Worm (Caenorhabditis elegans) whole organism, L2 larva: Measurements from ENCODE around the gene Y59A8B.25.

Source experiments
- ama-1 ChIP-seq: fragments of 150-350 bp; optimal IDR thresholded peaks from 2 replicates; lab custom pipeline; 2018; ENCODE audit warnings: inconsistent platforms
- blmp-1 ChIP-seq: sonication (generic microtip); optimal IDR thresholded peaks from 2 replicates; lab custom pipeline; 2017; ENCODE audit warnings: missing genetic modification characterization, mild to moderate bottlenecking, missing compliant biosample characterization, antibody characterized with exemption, moderate library complexity; ENCODE audit not compliant: insufficient read depth
- ceh-16 ChIP-seq: fragments of 150-350 bp; optimal IDR thresholded peaks from 2 replicates; lab custom pipeline; 2014; ENCODE audit warnings: missing biosample characterization, missing genetic modification characterization
- elt-3 ChIP-seq: sonication (generic microtip); optimal IDR thresholded peaks from 2 replicates; lab custom pipeline; 2017; ENCODE audit warnings: missing biosample characterization, missing genetic modification characterization
- fos-1 ChIP-seq: fragments of 150-350 bp; optimal IDR thresholded peaks from 2 replicates; lab custom pipeline; 2014; ENCODE audit warnings: missing biosample characterization, missing genetic modification characterization
- lin-13 ChIP-seq: fragments of 150-350 bp; optimal IDR thresholded peaks from 2 replicates; lab custom pipeline; 2014; ENCODE audit warnings: missing biosample characterization, missing genetic modification reagents, missing genetic modification characterization
- nhr-129 ChIP-seq: fragments of 150-350 bp; optimal IDR thresholded peaks from 2 replicates; lab custom pipeline; 2014; ENCODE audit warnings: missing biosample characterization, missing genetic modification characterization
- nhr-23 ChIP-seq: fragments of 150-350 bp; optimal IDR thresholded peaks from 2 replicates; lab custom pipeline; 2014; ENCODE audit warnings: missing biosample characterization, missing genetic modification reagents, missing genetic modification characterization
- unc-39 ChIP-seq: fragments of 150-350 bp; optimal IDR thresholded peaks from 2 replicates; lab custom pipeline; 2014; ENCODE audit warnings: missing biosample characterization, missing genetic modification characterization

- TF ChIP-seq fos-1 (no peak), lin-13 (GFP tag; lab: Kevin White, UChicago) (peak; percentile 24), blmp-1 (tag; lab: Kevin White, UChicago) (no peak), ama-1 (lab: Kevin White, UChicago) (no peak), elt-3 (tag; lab: Kevin White, UChicago) (no peak), ceh-16 (tag; lab: Kevin White, UChicago) (no peak), nhr-23 (tag; lab: Kevin White, UChicago) (no peak), unc-39 (tag; lab: Kevin White, UChicago) (no peak), nhr-129 (tag; lab: Kevin White, UChicago) (peak; percentile 49)
Measured at ce11 chrV:18086783-18087182, 31.6 kb upstream of the Y59A8B.25 start, which contains the start of gene slr-2.
